Fruit fly (Drosophila melanogaster): Measurements from ENCODE around the gene CG33710.

Gene CG33710

dm6 chr3L:19922833-19923745 is 29.5 kb downstream of the CG33710 start, which contains the start of gene Pfdn6 (continued):
- 0 out of 3 replicates have a peak, but pooled peaks have one; percentile 39 for TF ChIP-seq sr (GFP tag; IDR thresholded peaks at IDR 0.05)
- no peak for TF ChIP-seq TFAM (GFP tag; optimal IDR thresholded peaks at IDR 0.05)
- 0 out of 2 replicates have a peak, but pooled peaks have one; percentile 39 for TF ChIP-seq dati (GFP tag; IDR thresholded peaks at IDR 0.05)
- peak; percentile 67 for TF ChIP-seq CG17829 (tag; optimal IDR thresholded peaks at IDR 0.05)
- peak; percentile 85 for TF ChIP-seq CG10979 (tag; optimal IDR thresholded peaks at IDR 0.05)
- no peak for TF ChIP-seq odd (GFP tag; optimal IDR thresholded peaks at IDR 0.05)
- TF ChIP-seq gcm (GFP tag; optimal IDR thresholded peaks at IDR 0.05), result peak; percentile 7
- TF ChIP-seq kah (GFP tag; optimal IDR thresholded peaks at IDR 0.05), result no peak
- no peak for TF ChIP-seq CG11560 (tag; IDR thresholded peaks at IDR 0.05)
- TF ChIP-seq dmrt99B (tag; optimal IDR thresholded peaks at IDR 0.05), result no peak
- TF ChIP-seq dm (GFP tag; optimal IDR thresholded peaks at IDR 0.05), result peak; percentile 63
- peak; percentile 34 for TF ChIP-seq CG4328 (GFP tag; optimal IDR thresholded peaks at IDR 0.05)
- TF ChIP-seq az2 (GFP tag; optimal IDR thresholded peaks at IDR 0.05), result peak; percentile 64
- TF ChIP-seq MTF-1 (GFP tag; optimal IDR thresholded peaks at IDR 0.05; ENCODE audit: borderline replicate concordance), result no peak
- peak; percentile 65 for TF ChIP-seq CG1647 (GFP tag; optimal IDR thresholded peaks at IDR 0.05)
- no peak for TF ChIP-seq jumu (GFP tag; optimal IDR thresholded peaks at IDR 0.05)
- TF ChIP-seq CG12155 (GFP tag; optimal IDR thresholded peaks at IDR 0.05), result peak; percentile 56
- TF ChIP-seq GATAe (GFP tag; conservative IDR thresholded peaks at IDR 0.05), result no peak
- peak; percentile 76 for TF ChIP-seq CG1602 (GFP tag; optimal IDR thresholded peaks at IDR 0.05)
- TF ChIP-seq Awh (GFP tag; IDR thresholded peaks at IDR 0.05), result peak; percentile 64; the same call in 1 of the 2 replicates
- no peak for TF ChIP-seq CG11695 (GFP tag; IDR thresholded peaks at IDR 0.05)
- TF ChIP-seq CG13624 (GFP tag; optimal IDR thresholded peaks at IDR 0.05), result peak; percentile 72
- no peak for TF ChIP-seq Asciz (GFP tag; optimal IDR thresholded peaks at IDR 0.05)
- TF ChIP-seq CG30431 (GFP tag; optimal IDR thresholded peaks at IDR 0.05), result peak; percentile 57
- no peak for TF ChIP-seq tll (GFP tag; optimal IDR thresholded peaks at IDR 0.05)
- TF ChIP-seq CG15601 (tag; optimal IDR thresholded peaks at IDR 0.05), result peak; percentile 53
- TF ChIP-seq twi (tag; optimal IDR thresholded peaks at IDR 0.05), result peak; percentile 50
- TF ChIP-seq Lim3 (GFP tag; IDR thresholded peaks at IDR 0.05), result no peak
- peak; percentile 79 for TF ChIP-seq CG10543 (GFP tag; optimal IDR thresholded peaks at IDR 0.05)
- TF ChIP-seq cato (GFP tag; optimal IDR thresholded peaks at IDR 0.05; ENCODE audit: borderline replicate concordance), result peak; percentile 53
- TF ChIP-seq pfk (GFP tag; optimal IDR thresholded peaks at IDR 0.05), result no peak
- peak; percentile 84 for TF ChIP-seq CG9817 (tag; optimal IDR thresholded peaks at IDR 0.05)
- peak; percentile 79 for TF ChIP-seq Dad (GFP tag; optimal IDR thresholded peaks at IDR 0.05)
- peak; percentile 82 for TF ChIP-seq chn (GFP tag; optimal IDR thresholded peaks at IDR 0.05)
- TF ChIP-seq CG15011 (GFP tag; optimal IDR thresholded peaks at IDR 0.05), result no peak
- TF ChIP-seq CG10267 (tag; optimal IDR thresholded peaks at IDR 0.05), result peak; percentile 99
- peak; percentile 69 for TF ChIP-seq ase (GFP tag; IDR thresholded peaks at IDR 0.05)
- TF ChIP-seq NC2β (GFP tag; optimal IDR thresholded peaks at IDR 0.05), result peak; percentile 75
- peak; percentile 93 for TF ChIP-seq CG13775 (GFP tag; optimal IDR thresholded peaks at IDR 0.05)
- TF ChIP-seq gem (tag; optimal IDR thresholded peaks at IDR 0.05), result peak; percentile 93
- no peak for TF ChIP-seq CTCF (GFP tag; optimal IDR thresholded peaks at IDR 0.05)
- TF ChIP-seq Fer1 (GFP tag; optimal IDR thresholded peaks at IDR 0.05), result peak; percentile 47
- TF ChIP-seq CG1233 (GFP tag; optimal IDR thresholded peaks at IDR 0.05), result peak; percentile 47
- peak; percentile 50; the same call in 1 of the 2 replicates for TF ChIP-seq sens-2 (GFP tag; IDR thresholded peaks at IDR 0.05)
- TF ChIP-seq Elba2 (GFP tag; optimal IDR thresholded peaks at IDR 0.05), result peak; percentile 23
- TF ChIP-seq CG10147 (GFP tag; optimal IDR thresholded peaks at IDR 0.05), result peak; percentile 70
- peak; percentile 22; the same call in 1 of the 2 replicates for TF ChIP-seq Dip2 (GFP tag; IDR thresholded peaks at IDR 0.05)
- peak; percentile 36 for TF ChIP-seq pum (GFP tag; optimal IDR thresholded peaks at IDR 0.05)
- TF ChIP-seq Antp (GFP tag; optimal IDR thresholded peaks at IDR 0.05), result peak; percentile 57

All from whole organism, embryonic.